Fruit fly (Drosophila melanogaster): ENCODE results near the gene osp.

osp gene

dm6 chr2L:14668907-14669306, 20.2 kb downstream of the osp start:
- TF ChIP-seq EcR (GFP tag; optimal IDR thresholded peaks at IDR 0.05): no peak
- no peak for TF ChIP-seq Dll (optimal IDR thresholded peaks at IDR 0.05)
- no peak for TF ChIP-seq CG8478 (optimal IDR thresholded peaks at IDR 0.05)

- TF ChIP-seq EcR (GFP tag; optimal IDR thresholded peaks at IDR 0.05) (no peak), pan (optimal IDR thresholded peaks at IDR 0.05) (no peak), psq (optimal IDR thresholded peaks at IDR 0.05) (no peak), usp (GFP tag; optimal IDR thresholded peaks at IDR 0.05) (no peak)
Observed at dm6 chr2L:14668212-14668799, 20.8 kb downstream of the osp start.

dm6 chr2L:14664952-14665607, 24.1 kb downstream of the osp start:
- TF ChIP-seq usp (GFP tag; optimal IDR thresholded peaks at IDR 0.05): no peak
- TF ChIP-seq Dll (optimal IDR thresholded peaks at IDR 0.05): no peak
- TF ChIP-seq CG8478 (optimal IDR thresholded peaks at IDR 0.05): no peak

dm6 chr2L:14664361-14664760, 24.8 kb downstream of the osp start:
- no peak for TF ChIP-seq psq (optimal IDR thresholded peaks at IDR 0.05)
- no peak for TF ChIP-seq CG8478 (optimal IDR thresholded peaks at IDR 0.05)

dm6 chr2L:14663147-14663546, 26.0 kb downstream of the osp start:
- TF ChIP-seq psq (optimal IDR thresholded peaks at IDR 0.05): no peak
- TF ChIP-seq CG8478 (optimal IDR thresholded peaks at IDR 0.05): no peak
- no peak for TF ChIP-seq Dll (optimal IDR thresholded peaks at IDR 0.05)
- no peak for TF ChIP-seq EcR (GFP tag; optimal IDR thresholded peaks at IDR 0.05)
- no peak for TF ChIP-seq pan (optimal IDR thresholded peaks at IDR 0.05)
- TF ChIP-seq usp (GFP tag; optimal IDR thresholded peaks at IDR 0.05): no peak

dm6 chr2L:14658853-14659252, 30.3 kb downstream of the osp start:
- no peak for TF ChIP-seq usp (GFP tag; optimal IDR thresholded peaks at IDR 0.05)
- no peak for TF ChIP-seq Dll (optimal IDR thresholded peaks at IDR 0.05)
- TF ChIP-seq CG8478 (optimal IDR thresholded peaks at IDR 0.05): no peak
- TF ChIP-seq pan (optimal IDR thresholded peaks at IDR 0.05): no peak
- TF ChIP-seq psq (optimal IDR thresholded peaks at IDR 0.05): no peak
- no peak for TF ChIP-seq EcR (GFP tag; optimal IDR thresholded peaks at IDR 0.05)

dm6 chr2L:14656111-14656881, 32.8 kb downstream of the osp start:
- TF ChIP-seq CG8478 (optimal IDR thresholded peaks at IDR 0.05): no peak
- no peak for TF ChIP-seq pan (optimal IDR thresholded peaks at IDR 0.05)

dm6 chr2L:14654952-14655351, 34.2 kb downstream of the osp start:
- TF ChIP-seq EcR (GFP tag; optimal IDR thresholded peaks at IDR 0.05) (peak in 1 of 2 experiments; percentile 49), usp (GFP tag; optimal IDR thresholded peaks at IDR 0.05) (no peak)

- TF ChIP-seq pan (optimal IDR thresholded peaks at IDR 0.05) (no peak), Dll (optimal IDR thresholded peaks at IDR 0.05) (no peak), usp (GFP tag; optimal IDR thresholded peaks at IDR 0.05) (no peak), EcR (GFP tag; optimal IDR thresholded peaks at IDR 0.05) (no peak), CG8478 (optimal IDR thresholded peaks at IDR 0.05) (no peak), psq (optimal IDR thresholded peaks at IDR 0.05) (no peak)
Observed at dm6 chr2L:14653429-14653828, 35.7 kb downstream of the osp start.

dm6 chr2L:14651685-14652536, 37.2 kb downstream of the osp start:
- TF ChIP-seq EcR (GFP tag; optimal IDR thresholded peaks at IDR 0.05): no peak
- no peak for TF ChIP-seq pan (optimal IDR thresholded peaks at IDR 0.05)
- no peak for TF ChIP-seq usp (GFP tag; optimal IDR thresholded peaks at IDR 0.05)

dm6 chr2L:14642090-14642632, 47.0 kb downstream of the osp start:
- no peak for TF ChIP-seq psq (optimal IDR thresholded peaks at IDR 0.05)
- TF ChIP-seq CG8478 (optimal IDR thresholded peaks at IDR 0.05): no peak
- TF ChIP-seq EcR (GFP tag; optimal IDR thresholded peaks at IDR 0.05): peak in 1 of 2 experiments; percentile 67
- no peak for TF ChIP-seq Dll (optimal IDR thresholded peaks at IDR 0.05)
- no peak for TF ChIP-seq usp (GFP tag; optimal IDR thresholded peaks at IDR 0.05)
- TF ChIP-seq pan (optimal IDR thresholded peaks at IDR 0.05): no peak

- TF ChIP-seq Dll (optimal IDR thresholded peaks at IDR 0.05): no peak
- no peak for TF ChIP-seq CG8478 (optimal IDR thresholded peaks at IDR 0.05)
- no peak for TF ChIP-seq usp (GFP tag; optimal IDR thresholded peaks at IDR 0.05)
- TF ChIP-seq psq (optimal IDR thresholded peaks at IDR 0.05): no peak
- no peak for TF ChIP-seq EcR (GFP tag; optimal IDR thresholded peaks at IDR 0.05)
- no peak for TF ChIP-seq pan (optimal IDR thresholded peaks at IDR 0.05)
Observed at dm6 chr2L:14634986-14635385, 54.2 kb downstream of the osp start.

Data from whole organism.